Worm (Caenorhabditis elegans) whole organism, late embryonic: ENCODE measurements around the gene C43C3.4.
A peak's percentile ranks its signal among the peaks of the same experiment; 100 is the strongest.

Source experiments
- C08G9.2 ChIP-seq: sonication (generic microtip); optimal IDR thresholded peaks from 2 replicates; lab custom pipeline; 2016; ENCODE audit warnings: mild to moderate bottlenecking, missing genetic modification characterization, moderate library complexity, missing compliant biosample characterization
- C38D4.7 ChIP-seq: fragments of 200-800 bp; sonication (Bioruptor generic); optimal IDR thresholded peaks from 2 replicates; lab custom pipeline; 2018; ENCODE audit warnings: mild to moderate bottlenecking, missing genetic modification characterization, moderate library complexity, missing compliant biosample characterization
- F13H6.1 ChIP-seq: sonication (generic microtip); optimal IDR thresholded peaks from 2 replicates; lab custom pipeline; 2016; ENCODE audit warnings: missing genetic modification characterization, missing compliant biosample characterization
- T23F11.4 ChIP-seq: fragments of 200-800 bp; sonication (Bioruptor generic); optimal IDR thresholded peaks from 2 replicates; lab custom pipeline; 2018; ENCODE audit warnings: mild to moderate bottlenecking, missing genetic modification characterization, missing compliant biosample characterization
- Y22D7AL.16 ChIP-seq: sonication (generic microtip); optimal IDR thresholded peaks from 2 replicates; lab custom pipeline; 2016; ENCODE audit warnings: missing genetic modification characterization, missing compliant biosample characterization
- ahr-1 ChIP-seq: sonication (generic microtip); optimal IDR thresholded peaks from 2 replicates; lab custom pipeline; 2016; ENCODE audit warnings: missing genetic modification characterization, missing compliant biosample characterization
- ceh-14 ChIP-seq: sonication (generic microtip); optimal IDR thresholded peaks from 2 replicates; lab custom pipeline; 2016; ENCODE audit warnings: missing genotype, missing genetic modification characterization, missing compliant biosample characterization
- ceh-18 ChIP-seq: sonication (generic microtip); optimal IDR thresholded peaks from 2 replicates; lab custom pipeline; 2016; ENCODE audit warnings: missing genetic modification characterization, missing compliant biosample characterization
- ceh-19 ChIP-seq: fragments of 200-800 bp; sonication (Bioruptor generic); optimal IDR thresholded peaks from 2 replicates; lab custom pipeline; 2018; ENCODE audit warnings: mild to moderate bottlenecking, missing genetic modification characterization, missing compliant biosample characterization
- ceh-2 ChIP-seq: sonication (generic microtip); optimal IDR thresholded peaks from 2 replicates; lab custom pipeline; 2016; ENCODE audit warnings: missing genotype, missing genetic modification characterization, missing compliant biosample characterization
- ceh-22 ChIP-seq: sonication (generic microtip); optimal IDR thresholded peaks from 2 replicates; lab custom pipeline; 2017; ENCODE audit warnings: missing biosample characterization, missing genetic modification characterization
- ceh-30 ChIP-seq: fragments of 150-350 bp; optimal IDR thresholded peaks from 2 replicates; lab custom pipeline; 2014; ENCODE audit warnings: missing biosample characterization, missing genetic modification characterization
- ceh-31 ChIP-seq: sonication (generic microtip); optimal IDR thresholded peaks from 2 replicates; lab custom pipeline; 2016; ENCODE audit warnings: missing genetic modification characterization, missing compliant biosample characterization
- ceh-48 ChIP-seq: sonication (generic microtip); optimal IDR thresholded peaks from 2 replicates; lab custom pipeline; 2016; ENCODE audit warnings: missing genetic modification characterization, inconsistent platforms, missing compliant biosample characterization
- ceh-6 ChIP-seq: fragments of 200-800 bp; sonication (Bioruptor generic); optimal IDR thresholded peaks from 2 replicates; lab custom pipeline; 2018; ENCODE audit warnings: mild to moderate bottlenecking, missing genetic modification characterization, missing compliant biosample characterization
- ceh-9 ChIP-seq: sonication (generic microtip); optimal IDR thresholded peaks from 2 replicates; lab custom pipeline; 2016; ENCODE audit warnings: mild to moderate bottlenecking, missing genetic modification characterization, inconsistent platforms, missing compliant biosample characterization
- che-1 ChIP-seq: sonication (generic microtip); optimal IDR thresholded peaks from 2 replicates; lab custom pipeline; 2016; ENCODE audit warnings: mild to moderate bottlenecking, missing genetic modification characterization, missing compliant biosample characterization
- elt-4 ChIP-seq: sonication (generic microtip); optimal IDR thresholded peaks from 2 replicates; lab custom pipeline; 2016; ENCODE audit warnings: missing genetic modification characterization, missing compliant biosample characterization
- ets-4 ChIP-seq: sonication (generic microtip); optimal IDR thresholded peaks from 2 replicates; lab custom pipeline; 2016; ENCODE audit warnings: missing genetic modification characterization, missing compliant biosample characterization
- eyg-1 ChIP-seq: sonication (generic microtip); optimal IDR thresholded peaks from 2 replicates; lab custom pipeline; 2016; ENCODE audit warnings: missing genotype, missing genetic modification characterization, missing compliant biosample characterization
- fax-1 ChIP-seq: sonication (generic microtip); optimal IDR thresholded peaks from 2 replicates; lab custom pipeline; 2016; ENCODE audit warnings: missing genotype, missing genetic modification characterization, missing compliant biosample characterization
- gmeb-2 ChIP-seq: sonication (generic microtip); optimal IDR thresholded peaks from 2 replicates; lab custom pipeline; 2016; ENCODE audit warnings: missing genetic modification characterization, inconsistent platforms, missing compliant biosample characterization
- hlh-15 ChIP-seq: sonication (generic microtip); optimal IDR thresholded peaks from 2 replicates; lab custom pipeline; 2016; ENCODE audit warnings: missing genetic modification characterization, missing compliant biosample characterization
- hlh-6 ChIP-seq: sonication (generic microtip); optimal IDR thresholded peaks from 2 replicates; lab custom pipeline; 2016; ENCODE audit warnings: missing genotype, missing genetic modification characterization, missing compliant biosample characterization
- lim-6 ChIP-seq: sonication (generic microtip); optimal IDR thresholded peaks from 2 replicates; lab custom pipeline; 2016; ENCODE audit warnings: missing genetic modification characterization, missing compliant biosample characterization
- lin-11 ChIP-seq: fragments of 200-800 bp; sonication (Bioruptor generic); optimal IDR thresholded peaks from 2 replicates; lab custom pipeline; 2018; ENCODE audit warnings: mild to moderate bottlenecking, missing genetic modification characterization, missing compliant biosample characterization
- madf-2 ChIP-seq: sonication (generic microtip); optimal IDR thresholded peaks from 2 replicates; lab custom pipeline; 2017; ENCODE audit warnings: missing genetic modification characterization, missing compliant biosample characterization
- mec-3 ChIP-seq: sonication (generic microtip); optimal IDR thresholded peaks from 2 replicates; lab custom pipeline; 2016; ENCODE audit warnings: borderline replicate concordance, missing genetic modification characterization, missing compliant biosample characterization
- nhr-11 ChIP-seq: fragments of 150-350 bp; optimal IDR thresholded peaks from 2 replicates; lab custom pipeline; 2014; ENCODE audit warnings: missing biosample characterization, missing genetic modification characterization
- nhr-232 ChIP-seq: sonication (generic microtip); optimal IDR thresholded peaks from 2 replicates; lab custom pipeline; 2016; ENCODE audit warnings: missing genetic modification characterization, missing compliant biosample characterization
- npax-4 ChIP-seq: sonication (generic microtip); optimal IDR thresholded peaks from 2 replicates; lab custom pipeline; 2016; ENCODE audit warnings: missing genetic modification characterization, missing compliant biosample characterization
- pat-9 ChIP-seq: fragments of 200-800 bp; sonication (Bioruptor generic); optimal IDR thresholded peaks from 2 replicates; lab custom pipeline; 2018; ENCODE audit warnings: mild to moderate bottlenecking, missing genetic modification characterization, moderate library complexity, missing compliant biosample characterization
- pha-2 ChIP-seq: sonication (generic microtip); optimal IDR thresholded peaks from 2 replicates; lab custom pipeline; 2017; ENCODE audit warnings: mild to moderate bottlenecking, missing genetic modification characterization, missing compliant biosample characterization
- pros-1 ChIP-seq: fragments of 150-350 bp; optimal IDR thresholded peaks from 2 replicates; lab custom pipeline; 2014; ENCODE audit warnings: missing biosample characterization, missing genetic modification reagents, missing genetic modification characterization
- ref-2 ChIP-seq: sonication (generic microtip); optimal IDR thresholded peaks from 2 replicates; lab custom pipeline; 2016; ENCODE audit warnings: missing genetic modification characterization, missing compliant biosample characterization
- rnt-1 ChIP-seq: sonication (generic microtip); optimal IDR thresholded peaks from 2 replicates; lab custom pipeline; 2016; ENCODE audit warnings: missing genetic modification characterization, missing compliant biosample characterization
- sdc-2 ChIP-seq: sonication (generic microtip); optimal IDR thresholded peaks from 2 replicates; lab custom pipeline; 2016; ENCODE audit warnings: missing genotype, missing genetic modification characterization, missing compliant biosample characterization
- sox-4 ChIP-seq: sonication (generic microtip); optimal IDR thresholded peaks from 2 replicates; lab custom pipeline; 2017; ENCODE audit warnings: mild to moderate bottlenecking, missing genetic modification characterization, inconsistent platforms, missing compliant biosample characterization
- syd-9 ChIP-seq: sonication (generic microtip); optimal IDR thresholded peaks from 2 replicates; lab custom pipeline; 2016; ENCODE audit warnings: mild to moderate bottlenecking, missing genetic modification characterization, moderate library complexity, missing compliant biosample characterization
- tbx-2 ChIP-seq: sonication (generic microtip); optimal IDR thresholded peaks from 2 replicates; lab custom pipeline; 2016; ENCODE audit warnings: missing genetic modification characterization, missing compliant biosample characterization
- tbx-7 ChIP-seq: sonication (generic microtip); optimal IDR thresholded peaks from 2 replicates; lab custom pipeline; 2016; ENCODE audit warnings: missing genotype, missing genetic modification characterization, missing compliant biosample characterization
- ttx-3 ChIP-seq: sonication (generic microtip); optimal IDR thresholded peaks from 2 replicates; lab custom pipeline; 2016; ENCODE audit warnings: missing genetic modification reagents, missing genetic modification characterization, missing compliant biosample characterization
- unc-42 ChIP-seq: sonication (generic microtip); optimal IDR thresholded peaks from 2 replicates; lab custom pipeline; 2016; ENCODE audit warnings: missing genotype, missing genetic modification characterization, missing compliant biosample characterization
- unc-86 ChIP-seq: sonication (generic microtip); optimal IDR thresholded peaks from 2 replicates; lab custom pipeline; 2016; ENCODE audit warnings: missing genetic modification characterization, missing compliant biosample characterization
- zip-5 ChIP-seq: sonication (generic microtip); optimal IDR thresholded peaks from 2 replicates; lab custom pipeline; 2016; ENCODE audit warnings: missing genetic modification characterization, missing compliant biosample characterization
- ztf-16 ChIP-seq: sonication (generic microtip); optimal IDR thresholded peaks from 2 replicates; lab custom pipeline; 2017; ENCODE audit warnings: missing genetic modification characterization, missing compliant biosample characterization

C43C3.4 gene

DNA sequence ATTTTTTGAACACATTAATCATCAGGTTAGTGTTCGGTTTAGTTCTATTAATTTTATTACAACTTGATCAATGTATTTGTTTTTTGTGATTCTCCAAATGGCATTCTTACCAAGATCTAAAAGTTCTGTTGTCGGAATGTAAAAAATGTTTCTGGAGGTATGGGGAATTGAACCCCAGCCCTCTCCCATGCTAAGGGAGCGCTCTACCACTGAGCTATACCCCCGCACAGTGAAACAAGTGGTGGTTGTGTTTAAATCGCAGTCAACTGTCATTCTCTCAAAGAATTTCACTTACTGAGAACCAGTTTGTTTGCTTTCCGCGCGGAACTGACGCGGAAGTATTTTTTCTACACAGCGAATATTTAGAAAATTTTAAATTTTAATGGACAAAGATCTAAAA, 37.0 kb downstream of the C43C3.4 start (continued):
- TF ChIP-seq unc-86 (peak; percentile 77), unc-42 (peak; percentile 11), npax-4 (tag; lab: Kevin White, UChicago) (peak; percentile 71), ceh-30 (tag; lab: Kevin White, UChicago) (peak; percentile 69), tbx-2 (tag; lab: Kevin White, UChicago) (peak; percentile 66), rnt-1 (tag; lab: Kevin White, UChicago) (peak; percentile 38), ets-4 (tag; lab: Kevin White, UChicago) (no peak), fax-1 (peak; percentile 77), nhr-232 (peak; percentile 71), ref-2 (tag; lab: Kevin White, UChicago) (peak; percentile 78), zip-5 (tag; lab: Kevin White, UChicago) (peak; percentile 59), ceh-31 (tag; lab: Kevin White, UChicago) (peak; percentile 57), ceh-19 (peak; percentile 71), tbx-7 (tag; lab: Kevin White, UChicago) (peak; percentile 27), T23F11.4 (GFP tag; lab: Kevin White, UChicago) (peak; percentile 79), ceh-48 (peak; percentile 57), ceh-6 (GFP tag; lab: Kevin White, UChicago) (peak; percentile 90), madf-2 (tag; lab: Kevin White, UChicago) (peak; percentile 74), gmeb-2 (tag; lab: Kevin White, UChicago) (peak; percentile 82), pros-1 (tag; lab: Kevin White, UChicago) (peak; percentile 24), elt-4 (tag; lab: Kevin White, UChicago) (no peak), lim-6 (tag; lab: Kevin White, UChicago) (no peak), pat-9 (tag; lab: Kevin White, UChicago) (peak; percentile 78), sox-4 (peak; percentile 88), eyg-1 (tag; lab: Kevin White, UChicago) (peak; percentile 33), che-1 (tag; lab: Kevin White, UChicago) (peak; percentile 85), nhr-11 (tag; lab: Kevin White, UChicago) (no peak), ceh-14 (tag; lab: Kevin White, UChicago) (peak; percentile 84), Y22D7AL.16 (tag; lab: Kevin White, UChicago) (peak; percentile 82), lin-11 (tag; lab: Kevin White, UChicago) (peak; percentile 80), F13H6.1 (tag; lab: Kevin White, UChicago) (peak; percentile 61), ceh-22 (tag; lab: Kevin White, UChicago) (no peak), hlh-15 (tag; lab: Kevin White, UChicago) (peak; percentile 76), ceh-18 (tag; lab: Kevin White, UChicago) (peak; percentile 59), ttx-3 (tag; lab: Kevin White, UChicago) (peak; percentile 84), ahr-1 (tag; lab: Kevin White, UChicago) (peak; percentile 74), pha-2 (tag; lab: Kevin White, UChicago) (peak; percentile 83), ztf-16 (tag; lab: Kevin White, UChicago) (peak; percentile 72), ceh-2 (tag; lab: Kevin White, UChicago) (peak; percentile 63), syd-9 (tag; lab: Kevin White, UChicago) (peak; percentile 66)
- TF ChIP-seq, all 69 proteins: peak for 59

DNA sequence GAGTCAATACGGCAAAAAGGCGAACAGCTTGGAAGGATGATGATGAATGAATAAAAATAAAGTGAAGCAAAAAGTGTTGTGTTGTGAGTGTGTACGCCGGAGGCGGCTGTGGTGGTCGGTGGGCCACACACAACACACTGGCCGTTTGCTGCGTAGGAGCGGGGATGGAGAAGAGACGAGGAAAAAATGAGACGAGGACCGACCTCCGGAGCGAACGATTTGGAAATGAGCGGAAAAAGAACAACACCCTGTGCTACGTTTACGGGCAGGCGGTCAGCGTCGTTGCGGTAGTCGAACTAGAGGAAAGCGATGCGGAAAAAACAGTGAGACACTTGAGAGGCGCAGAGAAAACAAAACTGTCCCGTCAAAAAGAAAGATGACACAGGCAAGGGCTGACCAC, 37.6 kb downstream of the C43C3.4 start:
- TF ChIP-seq elt-4 (tag; lab: Kevin White, UChicago) (no peak), mec-3 (no peak), npax-4 (tag; lab: Kevin White, UChicago) (no peak), C38D4.7 (GFP tag; lab: Kevin White, UChicago) (no peak), ceh-31 (tag; lab: Kevin White, UChicago) (peak; percentile 12), ceh-14 (tag; lab: Kevin White, UChicago) (peak; percentile 15), lim-6 (tag; lab: Kevin White, UChicago) (no peak), nhr-11 (tag; lab: Kevin White, UChicago) (no peak), sdc-2 (peak; percentile 59), hlh-6 (tag; lab: Kevin White, UChicago) (peak; percentile 33), ceh-2 (tag; lab: Kevin White, UChicago) (peak; percentile 21), ceh-9 (tag; lab: Kevin White, UChicago) (no peak), madf-2 (tag; lab: Kevin White, UChicago) (no peak), C08G9.2 (no peak), lin-11 (tag; lab: Kevin White, UChicago) (no peak), ceh-22 (tag; lab: Kevin White, UChicago) (no peak)
